Worm (Caenorhabditis elegans): ENCODE measurements around the gene C06A1.3.

The C06A1.3 gene

DNA sequence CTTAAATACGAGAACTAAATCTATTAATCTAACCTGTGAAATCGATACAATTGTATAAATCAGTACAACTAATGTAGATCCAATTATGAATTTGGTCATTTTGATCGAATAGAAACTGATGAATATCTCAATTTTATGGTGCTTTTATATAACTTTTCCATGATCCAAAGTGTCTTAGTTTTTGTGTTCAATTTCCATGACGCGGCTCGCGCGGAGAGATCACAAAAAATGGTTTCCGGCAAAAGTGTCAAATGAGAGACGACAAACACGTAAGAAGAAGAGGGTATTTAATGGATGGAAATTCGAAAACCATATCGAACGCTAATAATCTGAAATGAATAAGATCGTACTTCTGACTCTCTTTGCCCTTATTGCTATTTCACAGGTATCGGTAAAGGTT is 7.5 kb upstream of the C06A1.3 start, which contains the start of the genes C06A1.6 and C06A1.7:
Gene C06A1.6, minus strand, starts transcription at position 101 of the 400 bp plus-strand sequence.
Gene C06A1.7, plus strand, starts transcription at position 314 of the 400 bp plus-strand sequence.
- no peak for TF ChIP-seq zag-1 (tag; optimal IDR thresholded peaks at IDR 0.05)
- TF ChIP-seq pag-3 (tag; optimal IDR thresholded peaks at IDR 0.05; ENCODE audit: borderline replicate concordance, insufficient read depth), result no peak
- TF ChIP-seq efl-1 (optimal IDR thresholded peaks at IDR 0.05), result no peak
- peak in 1 of 2 experiments; percentile 30 for TF ChIP-seq efl-1 (GFP tag; optimal IDR thresholded peaks at IDR 0.05 in 1 of 2)
- no peak for TF ChIP-seq hpl-2 (GFP tag; optimal IDR thresholded peaks at IDR 0.05)

DNA sequence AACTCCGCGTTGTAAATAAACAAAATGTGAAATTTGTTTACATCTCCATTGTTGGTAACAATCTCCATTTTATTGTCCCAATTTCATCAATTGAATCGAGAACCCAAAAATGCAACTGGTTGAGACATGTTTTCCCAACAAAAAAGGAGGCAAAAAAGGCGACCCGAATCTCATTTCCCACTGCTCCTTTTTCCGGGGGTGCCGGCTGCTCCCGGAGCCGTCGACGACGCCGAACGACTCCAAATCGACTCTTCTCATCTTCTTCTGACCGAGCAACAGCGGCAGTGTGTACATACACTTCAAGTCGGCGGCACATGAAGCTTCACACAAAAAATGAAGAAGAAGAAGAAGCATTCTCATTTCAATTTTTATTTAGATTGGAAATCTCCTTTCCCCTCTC is 5.6 kb upstream of the C06A1.3 start:
- TF ChIP-seq sox-4 (tag; optimal IDR thresholded peaks at IDR 0.05) (no peak), nhr-237 (tag; optimal IDR thresholded peaks at IDR 0.05) (no peak), irx-1 (tag; optimal IDR thresholded peaks at IDR 0.05) (no peak), ceh-88 (GFP tag; IDR thresholded peaks at IDR 0.05) (no peak), lin-14 (GFP tag; optimal IDR thresholded peaks at IDR 0.05) (peak; percentile 30)

- TF ChIP-seq ama-1 (optimal IDR thresholded peaks at IDR 0.05), result no peak
- TF ChIP-seq skn-1 (tag; optimal IDR thresholded peaks at IDR 0.05), result no peak
- TF ChIP-seq lin-14 (GFP tag; optimal IDR thresholded peaks at IDR 0.05), result peak; percentile 79
- TF ChIP-seq C16A3.4 (tag; optimal IDR thresholded peaks at IDR 0.05), result no peak
- no peak for TF ChIP-seq ceh-82 (tag; optimal IDR thresholded peaks at IDR 0.05)
- TF ChIP-seq lsy-2 (tag; optimal IDR thresholded peaks at IDR 0.05), result peak in 1 of 2 experiments; percentile 13
- TF ChIP-seq unc-98 (GFP tag; IDR thresholded peaks at IDR 0.05), result no peak
- no peak for TF ChIP-seq grh-1 (GFP tag; IDR thresholded peaks at IDR 0.05)
- no peak for TF ChIP-seq nhr-19 (GFP tag; conservative IDR thresholded peaks at IDR 0.05)
- no peak for TF ChIP-seq aly-2 (tag; optimal IDR thresholded peaks at IDR 0.05)
- TF ChIP-seq nhr-71 (tag; optimal IDR thresholded peaks at IDR 0.05), result peak; percentile 43
- TF ChIP-seq efl-1 (optimal IDR thresholded peaks at IDR 0.05), result peak in 1 of 2 experiments; percentile 3
- no peak for TF ChIP-seq efl-1 (GFP tag; optimal IDR thresholded peaks at IDR 0.05 in 1 of 2)
- peak; percentile 44 for TF ChIP-seq rnt-1 (tag; optimal IDR thresholded peaks at IDR 0.05)
- TF ChIP-seq swsn-7 (tag; optimal IDR thresholded peaks at IDR 0.05), result no peak
- no peak for TF ChIP-seq tbx-2 (tag; optimal IDR thresholded peaks at IDR 0.05)
- TF ChIP-seq ztf-11 (tag; optimal IDR thresholded peaks at IDR 0.05), result no peak
- TF ChIP-seq sup-37 (GFP tag; optimal IDR thresholded peaks at IDR 0.05), result no peak
- TF ChIP-seq ces-1 (GFP tag; optimal IDR thresholded peaks at IDR 0.05), result no peak
- TF ChIP-seq lin-15B (tag; optimal IDR thresholded peaks at IDR 0.05), result no peak
- TF ChIP-seq elt-3 (tag; optimal IDR thresholded peaks at IDR 0.05), result no peak
- TF ChIP-seq fkh-10 (GFP tag; optimal IDR thresholded peaks at IDR 0.05), result no peak
- TF ChIP-seq ceh-90 (tag; optimal IDR thresholded peaks at IDR 0.05), result no peak
- no peak for TF ChIP-seq vab-15 (tag; optimal IDR thresholded peaks at IDR 0.05)
- TF ChIP-seq pag-3 (tag; optimal IDR thresholded peaks at IDR 0.05; ENCODE audit: borderline replicate concordance, insufficient read depth), result peak; percentile 86
Measured at ce11 chrII:10569498-10569897, 2.6 kb upstream of the C06A1.3 start.

DNA sequence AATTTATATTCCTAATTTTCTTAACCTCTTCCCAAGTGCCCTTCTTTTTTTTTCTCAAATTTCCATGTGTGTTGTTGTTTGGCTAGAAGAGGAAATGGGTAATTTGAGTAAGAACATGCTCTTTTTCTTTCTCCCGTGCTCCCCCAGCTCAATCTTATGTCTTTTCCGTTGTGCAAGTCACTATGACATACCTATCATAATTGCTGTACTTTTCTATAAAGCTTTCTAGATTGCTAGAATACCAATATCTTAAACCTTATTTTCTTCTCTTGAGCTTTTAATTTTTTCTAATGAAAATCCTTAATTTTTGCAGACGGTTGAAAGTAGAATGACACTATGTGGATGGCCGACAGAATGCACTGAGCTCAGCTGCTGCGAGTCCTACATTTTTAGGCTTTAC is 1.8 kb upstream of the C06A1.3 start, which contains the start of gene txt-13:
Gene txt-13, plus strand, starts transcription at position 301 of the 400 bp plus-strand sequence.
- no peak for TF ChIP-seq egl-27 (tag; optimal IDR thresholded peaks at IDR 0.05)
- TF ChIP-seq nhr-19 (GFP tag; conservative IDR thresholded peaks at IDR 0.05), result no peak
- TF ChIP-seq hlh-17 (GFP tag; optimal IDR thresholded peaks at IDR 0.05; ENCODE audit: borderline replicate concordance), result no peak
- TF ChIP-seq Y116A8C.19 (tag; optimal IDR thresholded peaks at IDR 0.05; ENCODE audit: borderline replicate concordance), result no peak
- no peak for TF ChIP-seq aly-2 (tag; optimal IDR thresholded peaks at IDR 0.05)
- TF ChIP-seq lin-14 (GFP tag; optimal IDR thresholded peaks at IDR 0.05), result no peak
- no peak for TF ChIP-seq unc-98 (GFP tag; IDR thresholded peaks at IDR 0.05)

- TF ChIP-seq mef-2 (tag; optimal IDR thresholded peaks at IDR 0.05), result no peak
- TF ChIP-seq unc-86 (tag; optimal IDR thresholded peaks at IDR 0.05), result no peak
- TF ChIP-seq C04F5.9 (tag; optimal IDR thresholded peaks at IDR 0.05), result no peak
- no peak for TF ChIP-seq irx-1 (tag; optimal IDR thresholded peaks at IDR 0.05)
- TF ChIP-seq nhr-12 (tag; optimal IDR thresholded peaks at IDR 0.05), result no peak
- TF ChIP-seq sox-4 (tag; optimal IDR thresholded peaks at IDR 0.05), result no peak
- no peak for TF ChIP-seq lin-13 (GFP tag; optimal IDR thresholded peaks at IDR 0.05)
- no peak for TF ChIP-seq nhr-237 (tag; optimal IDR thresholded peaks at IDR 0.05)
- no peak for TF ChIP-seq nhr-85 (tag)
- TF ChIP-seq pag-3 (tag; optimal IDR thresholded peaks at IDR 0.05; ENCODE audit: borderline replicate concordance, insufficient read depth), result no peak
- no peak for TF ChIP-seq dsc-1 (tag; optimal IDR thresholded peaks at IDR 0.05)
- no peak for TF ChIP-seq hlh-4 (tag; optimal IDR thresholded peaks at IDR 0.05)
- TF ChIP-seq fkh-10 (GFP tag; optimal IDR thresholded peaks at IDR 0.05), result no peak
- TF ChIP-seq jun-1 (tag; optimal IDR thresholded peaks at IDR 0.05), result no peak
- no peak for TF ChIP-seq elt-3 (tag; optimal IDR thresholded peaks at IDR 0.05)
- no peak for TF ChIP-seq fkh-8 (tag; optimal IDR thresholded peaks at IDR 0.05)
Measured at ce11 chrII:10574177-10574576, 2.1 kb downstream of the C06A1.3 start.

Measured in whole organism, L1 larva.